Fruit fly (Drosophila melanogaster) S2 (cell line): Measurements from ENCODE around the gene CG10650.

Source experiments
- CG8478 ChIP-seq: fragments of >200 bp; optimal IDR thresholded peaks from 2 replicates; lab custom pipeline; 2018
- CTCF ChIP-seq, 2 experiments: fragments of >200 bp; optimal IDR thresholded peaks; 2 replicates each; lab custom pipeline; 2018

dm6 chr2L:19002468-19002867 lies 6.7 kb upstream of the CG10650 start:
- TF ChIP-seq CTCF (optimal IDR thresholded peaks at IDR 0.05; lab: Kevin White, UChicago) = no peak
- TF ChIP-seq CG8478 = no peak
